Worm (Caenorhabditis elegans): ENCODE results near the gene F20E11.7.

The F20E11.7 gene

ce11 chrV:17473699-17474098, 9.3 kb downstream of the F20E11.7 start, which contains the start of gene srh-123:
TSS of gene srh-123 (plus strand) at chrV:17473999.
- no peak for TF ChIP-seq T07F8.4 (tag; optimal IDR thresholded peaks at IDR 0.05)
- TF ChIP-seq ceh-91 (GFP tag; IDR thresholded peaks at IDR 0.05): no peak
- no peak for TF ChIP-seq hsf-1 (GFP tag; IDR thresholded peaks at IDR 0.05)

DNA sequence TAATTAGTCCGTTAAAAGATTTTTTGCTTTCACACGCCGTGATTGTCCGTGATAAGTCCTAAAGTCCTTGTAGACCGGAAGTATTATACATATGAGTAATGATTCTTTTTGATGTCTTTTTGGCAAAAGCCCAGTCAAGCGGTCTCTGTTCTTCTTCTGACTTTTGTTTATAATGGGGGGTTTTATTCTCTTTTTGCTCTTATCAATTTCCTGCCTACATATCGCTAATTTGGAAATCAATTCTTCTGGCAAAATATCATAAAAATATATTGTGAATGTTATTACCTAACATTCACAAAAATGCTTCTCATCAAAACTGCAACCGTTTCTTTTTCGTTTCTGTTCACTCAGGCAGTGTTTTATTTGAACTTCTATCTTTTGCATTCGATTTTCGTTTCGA, 12.1 kb downstream of the F20E11.7 start, which contains the start of gene srbc-61:
Gene srbc-61 (plus strand): TSS at position 301 of the 400 bp plus-strand sequence.
- TF ChIP-seq gei-17 (GFP tag; optimal IDR thresholded peaks at IDR 0.05) (no peak), K11D2.4 (GFP tag; IDR thresholded peaks at IDR 0.05) (no peak), let-607 (tag; optimal IDR thresholded peaks at IDR 0.05) (no peak), dpl-1 (GFP tag; optimal IDR thresholded peaks at IDR 0.05) (no peak), lsl-1 (GFP tag; optimal IDR thresholded peaks at IDR 0.05) (no peak), rpc-1 (optimal IDR thresholded peaks at IDR 0.05) (no peak), rpc-1 (tag; optimal IDR thresholded peaks at IDR 0.05) (no peak), ceh-100 (GFP tag; IDR thresholded peaks at IDR 0.05) (no peak), zim-3 (tag; optimal IDR thresholded peaks at IDR 0.05) (no peak), B0035.1 (tag; optimal IDR thresholded peaks at IDR 0.05) (no peak), F33H1.4 (GFP tag; IDR thresholded peaks at IDR 0.05) (no peak), F52B5.7 (tag; optimal IDR thresholded peaks at IDR 0.05) (no peak), xnd-1 (tag; optimal IDR thresholded peaks at IDR 0.05) (no peak), pha-4 (tag; optimal IDR thresholded peaks at IDR 0.05) (no peak), dpff-1 (tag; optimal IDR thresholded peaks at IDR 0.05) (no peak), akir-1 (GFP tag; optimal IDR thresholded peaks at IDR 0.05) (no peak), nhr-179 (tag; optimal IDR thresholded peaks at IDR 0.05) (no peak), lsy-27 (tag; optimal IDR thresholded peaks at IDR 0.05; ENCODE audit: borderline replicate concordance, insufficient read depth) (no peak)

- TF ChIP-seq F23B12.7 (tag; optimal IDR thresholded peaks at IDR 0.05; ENCODE audit: insufficient read depth) (no peak), zim-3 (tag; optimal IDR thresholded peaks at IDR 0.05) (no peak), T26A5.8 (tag; optimal IDR thresholded peaks at IDR 0.05) (no peak), athp-1 (tag; optimal IDR thresholded peaks at IDR 0.05) (no peak), ama-1 (optimal IDR thresholded peaks at IDR 0.05) (no peak), ama-1 (GFP tag; optimal IDR thresholded peaks at IDR 0.05) (no peak), Y67H2A.10 (GFP tag; conservative IDR thresholded peaks at IDR 0.05) (no peak), hlh-26 (GFP tag; conservative IDR thresholded peaks at IDR 0.05) (no peak), pbrm-1 (GFP tag; IDR thresholded peaks at IDR 0.05) (no peak), unc-62 (GFP tag; optimal IDR thresholded peaks at IDR 0.05) (no peak), ceh-91 (GFP tag; IDR thresholded peaks at IDR 0.05) (no peak)
Observed at ce11 chrV:17485078-17485477, 20.7 kb downstream of the F20E11.7 start, which contains the start of gene srh-111. TSS of gene srh-111 (minus strand) at chrV:17485178.

DNA sequence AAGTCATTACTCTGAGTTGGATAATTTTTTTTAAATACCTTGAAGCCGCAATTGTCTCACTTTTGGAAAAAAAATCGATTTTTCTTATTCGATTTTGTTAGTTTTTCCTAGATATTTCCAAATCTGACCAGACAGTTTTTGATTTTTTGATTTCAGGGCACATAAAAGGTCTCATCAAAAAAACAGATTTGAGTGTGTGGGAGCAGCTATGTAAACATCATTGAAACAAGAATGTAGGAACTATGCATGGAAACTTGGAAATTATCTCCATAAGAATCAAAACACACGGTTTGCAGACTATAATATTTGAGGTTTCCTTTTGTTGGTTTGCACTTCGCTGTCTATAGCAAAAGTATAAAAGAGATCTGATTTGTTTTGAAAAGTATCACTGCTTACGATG, 21.7 kb downstream of the F20E11.7 start, which contains the start of gene scl-24:
Gene scl-24 (plus strand): TSS at position 301 of the 400 bp plus-strand sequence.
- TF ChIP-seq snpc-3.4 (tag; optimal IDR thresholded peaks at IDR 0.05) (no peak), D2030.7 (GFP tag; IDR thresholded peaks at IDR 0.05) (no peak), nhr-80 (tag; optimal IDR thresholded peaks at IDR 0.05) (no peak), madf-10 (tag; optimal IDR thresholded peaks at IDR 0.05) (no peak), snpc-4 (GFP tag; optimal IDR thresholded peaks at IDR 0.05) (no peak), snpc-4 (tag; optimal IDR thresholded peaks at IDR 0.05) (no peak), lin-54 (GFP tag; optimal IDR thresholded peaks at IDR 0.05) (no peak)

Data from whole organism, young adult.